Worm (Caenorhabditis elegans) whole organism, L1 larva: ENCODE data around the gene F12A10.6.

Experiments
- C04F5.9 ChIP-seq: sonication (generic microtip); optimal IDR thresholded peaks from 2 replicates; lab custom pipeline; 2016; ENCODE audit warnings: missing genetic modification characterization, missing compliant biosample characterization
- blmp-1 ChIP-seq: fragments of 150-350 bp; optimal IDR thresholded peaks from 2 replicates; lab custom pipeline; 2014; ENCODE audit warnings: missing biosample characterization, missing genetic modification characterization
- ceh-8 ChIP-seq: fragments of 200-800 bp; sonication (Bioruptor generic); optimal IDR thresholded peaks from 2 replicates; lab custom pipeline; 2018; ENCODE audit warnings: mild to moderate bottlenecking, missing genetic modification characterization, moderate library complexity, missing compliant biosample characterization
- ceh-82 ChIP-seq, 3 experiments: fragments of 150-350 bp in 1 of 3; sonication (generic microtip) in 2 of 3; optimal IDR thresholded peaks; 2 replicates each; lab custom pipeline; 2014 to 2017; ENCODE audit warnings: missing biosample characterization in 3 of 3, missing genetic modification characterization in 3 of 3
- ceh-88 ChIP-seq: fragments of 200-800 bp; sonication (Bioruptor generic); IDR thresholded peaks from 2 replicates; pipeline ENCODE4 v1.3.6; 2022; ENCODE audit warnings: missing genetic modification characterization, missing compliant biosample characterization
- ceh-90 ChIP-seq: sonication (generic microtip); optimal IDR thresholded peaks from 2 replicates; lab custom pipeline; 2016; ENCODE audit warnings: missing genetic modification characterization, missing compliant biosample characterization
- ces-1 ChIP-seq: fragments of 150-350 bp; optimal IDR thresholded peaks from 2 replicates; lab custom pipeline; 2014; ENCODE audit warnings: missing biosample characterization, missing genetic modification reagents, missing genetic modification characterization
- dsc-1 ChIP-seq: sonication (generic microtip); optimal IDR thresholded peaks from 2 replicates; lab custom pipeline; 2016; ENCODE audit warnings: mild to moderate bottlenecking, missing genetic modification characterization, missing compliant biosample characterization
- efl-1 ChIP-seq, 4 experiments: fragments of 150-350 bp; optimal IDR thresholded peaks in 3 of 4; peaks in 1 of 4; 1 replicate in 1 of 4; 2 replicates in 3 of 4; lab custom pipeline; 2014; ENCODE audit warnings: missing biosample characterization in 2 of 4, missing genetic modification characterization in 2 of 4, missing genetic modification reagents in 2 of 4
- efl-3 ChIP-seq: fragments of 200-800 bp; sonication (Bioruptor generic); optimal IDR thresholded peaks from 2 replicates; lab custom pipeline; 2018; ENCODE audit warnings: mild to moderate bottlenecking, missing genetic modification characterization, missing compliant biosample characterization
- egl-27 ChIP-seq, 2 experiments: fragments of 150-350 bp in 1 of 2; sonication (generic microtip); optimal IDR thresholded peaks; 3 replicates each; lab custom pipeline; 2017 to 2018; ENCODE audit warnings: missing biosample characterization in 2 of 2, missing genetic modification characterization in 2 of 2, missing genetic modification reagents in 2 of 2
- elt-2 ChIP-seq: sonication (generic microtip); optimal IDR thresholded peaks from 2 replicates; lab custom pipeline; 2016; ENCODE audit warnings: missing genetic modification characterization, mild to moderate bottlenecking, inconsistent platforms, missing compliant biosample characterization, missing genetic modification reagents
- elt-3 ChIP-seq, 6 experiments: fragments of 150-350 bp in 1 of 6; sonication (generic microtip); optimal IDR thresholded peaks; 2 replicates each; lab custom pipeline; 2017 to 2018; ENCODE audit warnings: missing biosample characterization in 6 of 6, missing genetic modification characterization in 6 of 6, inconsistent platforms in 1 of 6
- ets-5 ChIP-seq: fragments of 200-800 bp; sonication (Bioruptor generic); IDR thresholded peaks from 2 replicates; pipeline ENCODE4 v1.3.6; 2022; ENCODE audit warnings: missing genetic modification characterization, missing compliant biosample characterization
- fkh-4 ChIP-seq: sonication (generic microtip); optimal IDR thresholded peaks from 2 replicates; lab custom pipeline; 2016; ENCODE audit warnings: missing compliant biosample characterization, missing genetic modification characterization, borderline replicate concordance
- hlh-17 ChIP-seq: fragments of 200-800 bp; sonication (Bioruptor generic); optimal IDR thresholded peaks from 2 replicates; lab custom pipeline; 2018; ENCODE audit warnings: missing genetic modification characterization, mild to moderate bottlenecking, missing compliant biosample characterization, moderate library complexity, borderline replicate concordance
- irx-1 ChIP-seq: sonication (generic microtip); optimal IDR thresholded peaks from 2 replicates; lab custom pipeline; 2016; ENCODE audit warnings: missing genetic modification characterization, missing compliant biosample characterization
- lin-14 ChIP-seq: fragments of 200-800 bp; sonication (Bioruptor generic); optimal IDR thresholded peaks from 2 replicates; lab custom pipeline; 2018; ENCODE audit warnings: mild to moderate bottlenecking, missing genetic modification characterization, moderate library complexity, missing compliant biosample characterization
- lin-15B ChIP-seq: fragments of 150-350 bp; sonication (generic microtip); optimal IDR thresholded peaks from 3 replicates; lab custom pipeline; 2014; ENCODE audit warnings: missing biosample characterization, missing genetic modification characterization
- lin-35 ChIP-seq, 2 experiments: fragments of 150-350 bp; optimal IDR thresholded peaks; 2 replicates each; lab custom pipeline; 2014; ENCODE audit warnings: missing biosample characterization in 2 of 2, missing genetic modification characterization in 2 of 2, missing genetic modification reagents in 2 of 2
- lir-3 ChIP-seq: sonication (generic microtip); optimal IDR thresholded peaks from 2 replicates; lab custom pipeline; 2016; ENCODE audit warnings: mild to moderate bottlenecking, missing genetic modification characterization, moderate library complexity, missing compliant biosample characterization; ENCODE audit not compliant: poor library complexity
- lsy-2 ChIP-seq, 2 experiments: fragments of 150-350 bp; optimal IDR thresholded peaks; 2 replicates each; lab custom pipeline; 2014; ENCODE audit warnings: missing biosample characterization in 2 of 2, missing genetic modification characterization in 2 of 2
- mdl-1 ChIP-seq, 2 experiments: fragments of 150-350 bp; optimal IDR thresholded peaks; 2 replicates each; lab custom pipeline; 2014 to 2017; ENCODE audit warnings: missing biosample characterization in 2 of 2, missing genetic modification characterization in 2 of 2, inconsistent platforms in 1 of 2
- nhr-12 ChIP-seq: sonication (generic microtip); optimal IDR thresholded peaks from 2 replicates; lab custom pipeline; 2017; ENCODE audit warnings: missing biosample characterization, missing genetic modification characterization
- nhr-20 ChIP-seq: sonication (generic microtip); optimal IDR thresholded peaks from 2 replicates; lab custom pipeline; 2016; ENCODE audit warnings: mild to moderate bottlenecking, missing genetic modification characterization, missing compliant biosample characterization
- nhr-28 ChIP-seq: fragments of 150-350 bp; optimal IDR thresholded peaks from 2 replicates; lab custom pipeline; 2014; ENCODE audit warnings: missing biosample characterization, missing genetic modification characterization
- nhr-71 ChIP-seq: sonication (generic microtip); optimal IDR thresholded peaks from 2 replicates; lab custom pipeline; 2016; ENCODE audit warnings: mild to moderate bottlenecking, missing genetic modification characterization, moderate library complexity, missing compliant biosample characterization
- nhr-77 ChIP-seq: fragments of 150-350 bp; optimal IDR thresholded peaks from 2 replicates; lab custom pipeline; 2014; ENCODE audit warnings: missing biosample characterization, missing genetic modification characterization
- nhr-85 ChIP-seq: sonication (generic microtip); peaks from one replicate; lab custom pipeline; 2016; ENCODE audit warnings: missing genetic modification characterization, inconsistent platforms, missing compliant biosample characterization
- pag-3 ChIP-seq: sonication (generic microtip); optimal IDR thresholded peaks from 2 replicates; lab custom pipeline; 2017; ENCODE audit warnings: missing genetic modification characterization, mild to moderate bottlenecking, missing compliant biosample characterization, antibody characterized with exemption, borderline replicate concordance; ENCODE audit not compliant: insufficient read depth
- pqm-1 ChIP-seq: sonication (generic microtip); optimal IDR thresholded peaks from 3 replicates; lab custom pipeline; 2017; ENCODE audit warnings: missing biosample characterization, missing genetic modification characterization
- skn-1 ChIP-seq: fragments of 150-350 bp; optimal IDR thresholded peaks from 2 replicates; lab custom pipeline; 2014; ENCODE audit warnings: missing biosample characterization, missing genetic modification characterization
- snu-23 ChIP-seq: sonication (generic microtip); optimal IDR thresholded peaks from 2 replicates; lab custom pipeline; 2016; ENCODE audit warnings: missing genetic modification characterization, missing compliant biosample characterization
- sox-4 ChIP-seq: sonication (generic microtip); optimal IDR thresholded peaks from 2 replicates; lab custom pipeline; 2016; ENCODE audit warnings: missing genetic modification characterization, missing compliant biosample characterization
- sup-37 ChIP-seq: fragments of 200-800 bp; sonication (Bioruptor generic); optimal IDR thresholded peaks from 2 replicates; lab custom pipeline; 2018; ENCODE audit warnings: mild to moderate bottlenecking, missing genetic modification characterization, missing compliant biosample characterization
- swsn-7 ChIP-seq: sonication (generic microtip); optimal IDR thresholded peaks from 2 replicates; lab custom pipeline; 2016; ENCODE audit warnings: missing genetic modification characterization, missing compliant biosample characterization
- tlp-1 ChIP-seq: fragments of 150-350 bp; optimal IDR thresholded peaks from 2 replicates; lab custom pipeline; 2014; ENCODE audit warnings: missing biosample characterization, missing genetic modification characterization
- unc-30 ChIP-seq: sonication (generic microtip); optimal IDR thresholded peaks from 2 replicates; lab custom pipeline; 2017; ENCODE audit warnings: missing biosample characterization, missing genetic modification characterization
- unc-62 ChIP-seq: fragments of 150-350 bp; optimal IDR thresholded peaks from 2 replicates; lab custom pipeline; 2014; ENCODE audit warnings: missing biosample characterization, missing genetic modification reagents, missing genetic modification characterization
- unc-98 ChIP-seq: fragments of 200-800 bp; sonication (Bioruptor generic); IDR thresholded peaks from 2 replicates; pipeline ENCODE4 v1.3.6; 2022; ENCODE audit warnings: missing genetic modification characterization, missing compliant biosample characterization
- zag-1 ChIP-seq: fragments of 150-350 bp; optimal IDR thresholded peaks from 2 replicates; lab custom pipeline; 2014; ENCODE audit warnings: missing biosample characterization, missing genetic modification characterization
- ztf-4 ChIP-seq: fragments of 150-350 bp; optimal IDR thresholded peaks from 2 replicates; lab custom pipeline; 2014; ENCODE audit warnings: missing biosample characterization, missing genetic modification characterization

Gene F12A10.6

DNA sequence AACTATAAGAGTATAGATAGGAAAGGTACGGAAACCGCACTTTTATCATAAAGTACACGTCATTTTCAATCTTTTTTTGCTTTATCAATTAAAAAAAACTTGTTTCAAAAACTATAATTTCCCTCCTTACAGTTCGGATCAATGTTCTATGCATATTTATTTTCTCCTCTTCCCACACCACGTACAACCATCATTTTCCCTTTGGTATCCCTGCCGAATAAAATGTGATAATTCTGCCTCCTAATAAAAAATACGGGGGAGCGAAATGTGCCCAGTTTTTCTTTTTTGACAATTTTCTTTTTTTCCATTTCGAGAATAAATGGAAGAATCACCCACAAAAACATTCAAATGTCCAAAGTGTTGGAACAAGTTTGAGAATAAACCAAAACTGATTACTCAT, 21.2 kb upstream of the F12A10.6 start, which contains the start of gene ZK177.3:
Gene ZK177.3, plus strand, starts transcription at position 301 of the 400 bp plus-strand sequence.
- TF ChIP-seq ztf-4 (tag; lab: Kevin White, UChicago): no peak
- TF ChIP-seq fkh-4 (tag; lab: Kevin White, UChicago): no peak
- no peak for TF ChIP-seq ces-1 (GFP tag; lab: Kevin White, UChicago)
- no peak for TF ChIP-seq nhr-28
- no peak for TF ChIP-seq lin-35 (GFP tag; optimal IDR thresholded peaks at IDR 0.05; lab: Kevin White, UChicago)
- no peak for TF ChIP-seq zag-1 (tag; lab: Kevin White, UChicago)
- no peak for TF ChIP-seq nhr-12 (tag; lab: Kevin White, UChicago)
- TF ChIP-seq unc-62 (GFP tag; lab: Kevin White, UChicago): no peak
- no peak for TF ChIP-seq unc-30 (tag; lab: Kevin White, UChicago)
- no peak for TF ChIP-seq skn-1
- TF ChIP-seq lin-14 (GFP tag; lab: Kevin White, UChicago): no peak
- TF ChIP-seq efl-3 (GFP tag; lab: Kevin White, UChicago): no peak
- peak; percentile 34 for TF ChIP-seq elt-2 (tag; lab: Kevin White, UChicago)
- no peak for TF ChIP-seq nhr-85 (tag; lab: Kevin White, UChicago)
- TF ChIP-seq efl-1 (optimal IDR thresholded peaks at IDR 0.05; lab: Kevin White, UChicago): no peak
- peak in 1 of 2 experiments; percentile 47 for TF ChIP-seq efl-1 (GFP tag; optimal IDR thresholded peaks at IDR 0.05 in 1 of 2; lab: Kevin White, UChicago)
- TF ChIP-seq, all 84 proteins: peak for 2

DNA sequence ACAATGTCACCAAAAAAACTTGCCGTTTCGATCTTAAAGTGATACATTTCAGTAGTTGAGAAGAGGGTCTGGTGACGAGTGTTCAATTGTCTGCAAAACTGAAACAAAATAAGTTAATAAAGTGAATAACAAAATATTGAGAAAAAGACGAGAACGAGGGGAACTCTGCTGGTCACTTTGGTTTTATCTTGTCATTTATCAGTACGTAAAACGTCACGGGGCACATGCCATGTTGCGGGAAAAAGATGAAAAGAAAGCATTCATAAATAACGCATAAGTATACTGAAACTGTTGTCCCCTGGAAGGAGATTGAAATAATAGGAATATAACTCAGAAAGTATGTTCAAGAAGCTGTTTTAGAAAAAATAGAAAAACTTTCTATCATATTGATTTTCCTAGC, 20.5 kb upstream of the F12A10.6 start, which contains the start of gene sahd-1:
Gene sahd-1, minus strand, starts transcription at position 100 of the 400 bp plus-strand sequence.
- TF ChIP-seq C04F5.9 (no peak), mdl-1 (tag; optimal IDR thresholded peaks at IDR 0.05; lab: Kevin White, UChicago) (no peak), sup-37 (GFP tag; lab: Kevin White, UChicago) (no peak), dsc-1 (tag; lab: Kevin White, UChicago) (no peak), elt-2 (tag; lab: Kevin White, UChicago) (peak; percentile 53), egl-27 (tag; optimal IDR thresholded peaks at IDR 0.05; lab: Kevin White, UChicago) (no peak)

DNA sequence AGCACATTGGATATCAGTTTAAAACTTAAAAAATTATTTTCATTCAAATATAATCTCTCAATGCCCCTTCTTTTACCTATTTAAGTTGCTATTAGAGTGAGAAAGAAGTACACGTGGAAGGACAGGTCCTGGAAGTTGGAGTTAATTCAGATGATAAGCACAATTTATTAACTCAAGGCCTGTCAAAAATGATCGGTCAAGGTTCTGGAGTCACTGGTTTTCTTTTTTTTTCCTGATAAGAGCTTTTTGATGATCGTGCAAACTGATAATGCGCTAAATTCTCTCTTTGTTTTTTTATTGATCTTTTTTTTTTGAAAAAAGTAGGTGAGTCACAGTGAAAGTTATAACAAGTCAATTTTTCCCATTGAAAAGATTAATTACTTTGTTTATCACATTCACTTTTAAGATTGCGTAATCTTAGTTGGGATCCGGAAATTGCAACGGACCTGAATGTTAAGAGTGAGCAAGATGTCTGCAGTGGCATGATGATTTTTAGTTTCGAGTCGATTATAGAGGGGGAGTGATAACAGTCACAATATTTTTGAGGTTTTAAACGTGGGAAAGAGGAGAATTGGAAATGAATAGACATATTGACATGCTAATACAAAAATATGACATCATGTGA, 18.3 kb upstream of the F12A10.6 start:
- TF ChIP-seq efl-1 (optimal IDR thresholded peaks at IDR 0.05; lab: Kevin White, UChicago): no peak
- peak in 1 of 2 experiments; percentile 74 for TF ChIP-seq efl-1 (GFP tag; optimal IDR thresholded peaks at IDR 0.05 in 1 of 2; lab: Kevin White, UChicago)
- no peak for TF ChIP-seq pag-3 (tag; lab: Kevin White, UChicago)
- no peak for TF ChIP-seq nhr-28
- TF ChIP-seq ceh-8 (GFP tag; lab: Kevin White, UChicago): no peak
- no peak for TF ChIP-seq mdl-1 (tag; optimal IDR thresholded peaks at IDR 0.05; lab: Kevin White, UChicago)
- no peak for TF ChIP-seq sox-4 (tag; lab: Kevin White, UChicago)
- TF ChIP-seq C04F5.9: no peak
- TF ChIP-seq lir-3 (tag; lab: Kevin White, UChicago): no peak
- TF ChIP-seq ets-5 (GFP tag; lab: Robert Waterston, UW): no peak
- no peak for TF ChIP-seq ceh-90 (tag; lab: Kevin White, UChicago)
- no peak for TF ChIP-seq lsy-2 (tag; optimal IDR thresholded peaks at IDR 0.05; lab: Kevin White, UChicago)
- peak; percentile 19 for TF ChIP-seq pqm-1 (tag; lab: Kevin White, UChicago)
- TF ChIP-seq nhr-85 (tag; lab: Kevin White, UChicago): no peak
- TF ChIP-seq irx-1 (tag; lab: Kevin White, UChicago): no peak
- TF ChIP-seq unc-98 (GFP tag; lab: Robert Waterston, UW): no peak
- TF ChIP-seq dsc-1 (tag; lab: Kevin White, UChicago): no peak
- no peak for TF ChIP-seq blmp-1
- TF ChIP-seq nhr-71 (tag; lab: Kevin White, UChicago): no peak
- TF ChIP-seq swsn-7: no peak
- TF ChIP-seq elt-2 (tag; lab: Kevin White, UChicago): peak; percentile 99
- TF ChIP-seq nhr-20 (tag; lab: Kevin White, UChicago): no peak
- no peak for TF ChIP-seq ceh-82 (tag; optimal IDR thresholded peaks at IDR 0.05; lab: Kevin White, UChicago)
- TF ChIP-seq nhr-77 (tag; lab: Kevin White, UChicago): no peak
- TF ChIP-seq elt-3 (tag; optimal IDR thresholded peaks at IDR 0.05; lab: Kevin White, UChicago): no peak
- no peak for TF ChIP-seq hlh-17 (GFP tag; lab: Kevin White, UChicago)
- TF ChIP-seq lin-15B (tag; lab: Kevin White, UChicago): no peak
- TF ChIP-seq unc-62 (GFP tag; lab: Kevin White, UChicago): no peak
- peak in 1 of 2 experiments; percentile 35 for TF ChIP-seq lin-35 (GFP tag; optimal IDR thresholded peaks at IDR 0.05; lab: Kevin White, UChicago)
- no peak for TF ChIP-seq ceh-88 (GFP tag; lab: Robert Waterston, UW)
- TF ChIP-seq efl-3 (GFP tag; lab: Kevin White, UChicago): no peak
- TF ChIP-seq snu-23 (GFP tag; lab: Kevin White, UChicago): no peak
- no peak for TF ChIP-seq tlp-1 (tag; lab: Kevin White, UChicago)
